Worm (Caenorhabditis elegans) whole organism, L4 larva: Measurements from ENCODE around the gene nsy-7.
A peak's percentile ranks its signal among the peaks of the same experiment; 100 is the strongest.

Experiments
- F26F4.8 ChIP-seq: fragments of 200-800 bp; sonication (Bioruptor generic); conservative IDR thresholded peaks from 2 replicates; pipeline ENCODE4 v1.3.6; 2022; ENCODE audit warnings: missing genetic modification characterization, missing compliant biosample characterization
- F44E2.7 ChIP-seq: fragments of 200-800 bp; sonication (Bioruptor generic); IDR thresholded peaks from 2 replicates; pipeline ENCODE4 v2.1.2; 2022; ENCODE audit warnings: missing genetic modification characterization, missing compliant biosample characterization
- F49E8.2 ChIP-seq: sonication (generic microtip); optimal IDR thresholded peaks from 2 replicates; lab custom pipeline; 2016; ENCODE audit warnings: missing compliant biosample characterization, mild to moderate bottlenecking, missing genetic modification characterization, borderline replicate concordance
- T20F7.1 ChIP-seq: fragments of 200-800 bp; sonication (Bioruptor generic); optimal IDR thresholded peaks from 2 replicates; lab custom pipeline; 2018; ENCODE audit warnings: mild to moderate bottlenecking, missing genetic modification characterization, missing compliant biosample characterization
- Y5F2A.4 ChIP-seq: fragments of 200-800 bp; sonication (Bioruptor generic); optimal IDR thresholded peaks from 2 replicates; lab custom pipeline; 2018; ENCODE audit warnings: mild to moderate bottlenecking, missing genetic modification characterization, missing compliant biosample characterization
- Y75B8A.6 ChIP-seq: fragments of 200-800 bp; sonication (Bioruptor generic); IDR thresholded peaks from 2 replicates; pipeline ENCODE4 v1.3.6; 2022; ENCODE audit warnings: missing genetic modification reagents, missing genetic modification characterization, missing compliant biosample characterization
- ZK337.2 ChIP-seq: fragments of 200-800 bp; sonication (Bioruptor generic); IDR thresholded peaks from 2 replicates; pipeline ENCODE4 v1.3.6; 2022; ENCODE audit warnings: missing genetic modification reagents, missing genetic modification characterization, missing compliant biosample characterization
- aly-2 ChIP-seq: sonication (generic microtip); optimal IDR thresholded peaks from 2 replicates; lab custom pipeline; 2018; ENCODE audit warnings: missing biosample characterization, missing genetic modification characterization
- ama-1 ChIP-seq: fragments of 150-350 bp; optimal IDR thresholded peaks from 2 replicates; lab custom pipeline; 2014; ENCODE audit warnings: inconsistent platforms, mixed read lengths
- ceh-20 ChIP-seq: fragments of 200-800 bp; sonication (Bioruptor generic); IDR thresholded peaks from 2 replicates; pipeline ENCODE4 v1.3.6; 2022; ENCODE audit warnings: missing genetic modification reagents, missing genetic modification characterization, missing compliant biosample characterization
- ceh-44 ChIP-seq: fragments of 200-800 bp; sonication (Bioruptor generic); IDR thresholded peaks from 2 replicates; pipeline ENCODE4 v1.3.6; 2022; ENCODE audit warnings: missing genetic modification reagents, missing genetic modification characterization, missing compliant biosample characterization
- cey-2 ChIP-seq: sonication (generic microtip); optimal IDR thresholded peaks from 3 replicates; lab custom pipeline; 2017; ENCODE audit warnings: missing genetic modification characterization, mild to moderate bottlenecking, missing compliant biosample characterization, antibody characterized with exemption, borderline replicate concordance; ENCODE audit not compliant: insufficient read depth
- daf-12 ChIP-seq: fragments of 150-350 bp; optimal IDR thresholded peaks from 2 replicates; lab custom pipeline; 2014; ENCODE audit warnings: missing biosample characterization, missing genetic modification reagents, missing genetic modification characterization
- daf-16 ChIP-seq, 3 experiments: sonication (generic microtip); optimal IDR thresholded peaks; 2 replicates each; lab custom pipeline; 2016 to 2017; ENCODE audit warnings: missing genetic modification characterization in 3 of 3, missing genetic modification reagents in 3 of 3, mild to moderate bottlenecking in 2 of 3, missing compliant biosample characterization in 2 of 3, missing biosample characterization in 1 of 3, moderate library complexity in 1 of 3
- daf-8 ChIP-seq: fragments of 200-800 bp; sonication (Bioruptor generic); IDR thresholded peaks from 2 replicates; pipeline ENCODE4 v1.3.6; 2022; ENCODE audit warnings: missing genetic modification characterization, missing compliant biosample characterization
- dpl-1 ChIP-seq: fragments of 150-350 bp; optimal IDR thresholded peaks from 2 replicates; lab custom pipeline; 2014; ENCODE audit warnings: missing biosample characterization, missing genetic modification reagents, missing genetic modification characterization
- duxl-1 ChIP-seq: sonication (generic microtip); optimal IDR thresholded peaks from 2 replicates; lab custom pipeline; 2016; ENCODE audit warnings: mild to moderate bottlenecking, missing genetic modification characterization, moderate library complexity, missing compliant biosample characterization; ENCODE audit not compliant: poor library complexity
- dve-1 ChIP-seq: sonication (generic microtip); optimal IDR thresholded peaks from 2 replicates; lab custom pipeline; 2017; ENCODE audit warnings: antibody characterized with exemption, mild to moderate bottlenecking, missing genetic modification characterization, missing compliant biosample characterization; ENCODE audit not compliant: insufficient read depth
- egl-27 ChIP-seq: sonication (generic microtip); optimal IDR thresholded peaks from 3 replicates; lab custom pipeline; 2017; ENCODE audit warnings: missing biosample characterization, missing genetic modification reagents, missing genetic modification characterization
- gei-8 ChIP-seq: fragments of 200-800 bp; sonication (Bioruptor generic); optimal IDR thresholded peaks from 2 replicates; lab custom pipeline; 2018; ENCODE audit warnings: mild to moderate bottlenecking, missing genetic modification characterization, missing compliant biosample characterization
- hif-1 ChIP-seq, 2 experiments: sonication (generic microtip); optimal IDR thresholded peaks; 2 replicates each; lab custom pipeline; 2016 to 2017; ENCODE audit warnings: missing compliant biosample characterization in 2 of 2, missing genetic modification characterization in 2 of 2, missing genetic modification reagents in 2 of 2, missing genotype in 2 of 2, mild to moderate bottlenecking in 1 of 2
- jun-1 ChIP-seq: fragments of 150-350 bp; optimal IDR thresholded peaks from 2 replicates; lab custom pipeline; 2014; ENCODE audit warnings: missing biosample characterization, missing genetic modification reagents, missing genetic modification characterization
- lim-7 ChIP-seq: fragments of 200-800 bp; sonication (Bioruptor generic); IDR thresholded peaks from 2 replicates; pipeline ENCODE4 v1.3.6; 2022; ENCODE audit warnings: missing genetic modification characterization, missing compliant biosample characterization
- lin-1 ChIP-seq: fragments of 200-800 bp; sonication (Bioruptor generic); IDR thresholded peaks from 2 replicates; pipeline ENCODE4 v1.3.6; 2022; ENCODE audit warnings: missing genetic modification reagents, missing genetic modification characterization, missing compliant biosample characterization
- lin-13 ChIP-seq: fragments of 150-350 bp; optimal IDR thresholded peaks from 2 replicates; lab custom pipeline; 2014; ENCODE audit warnings: missing biosample characterization, missing genetic modification reagents, missing genetic modification characterization
- lin-15B ChIP-seq: fragments of 150-350 bp; sonication (generic microtip); optimal IDR thresholded peaks from 3 replicates; lab custom pipeline; 2014; ENCODE audit warnings: missing biosample characterization, missing genetic modification characterization
- lin-38 ChIP-seq: fragments of 200-800 bp; sonication (Bioruptor generic); IDR thresholded peaks from 2 replicates; pipeline ENCODE4 v1.3.6; 2022; ENCODE audit warnings: missing genetic modification reagents, missing genetic modification characterization, missing compliant biosample characterization
- lsy-2 ChIP-seq, 2 experiments: fragments of 150-350 bp in 1 of 2; sonication (generic microtip) in 1 of 2; optimal IDR thresholded peaks; 2 replicates each; lab custom pipeline; 2014 to 2017; ENCODE audit warnings: missing biosample characterization in 2 of 2, missing genetic modification characterization in 2 of 2
- madf-5 ChIP-seq, 2 experiments: fragments of 200-800 bp; sonication (Bioruptor generic); IDR thresholded peaks; 2 replicates each; pipeline ENCODE4 v1.3.6; 2022; ENCODE audit warnings: missing compliant biosample characterization in 2 of 2, missing genetic modification characterization in 2 of 2
- mdl-1 ChIP-seq, 2 experiments: fragments of 150-350 bp in 1 of 2; sonication (generic microtip) in 1 of 2; optimal IDR thresholded peaks; 2 replicates each; lab custom pipeline; 2014 to 2017; ENCODE audit warnings: missing biosample characterization in 2 of 2, missing genetic modification characterization in 2 of 2
- mdt-29 ChIP-seq: fragments of 200-800 bp; sonication (Bioruptor generic); IDR thresholded peaks from 2 replicates; pipeline ENCODE4 v1.3.6; 2022; ENCODE audit warnings: missing genetic modification reagents, missing genetic modification characterization, missing compliant biosample characterization
- mep-1 ChIP-seq: fragments of 150-350 bp; sonication (generic microtip); optimal IDR thresholded peaks from 3 replicates; lab custom pipeline; 2014; ENCODE audit warnings: missing biosample characterization, missing genetic modification characterization
- mes-2 ChIP-seq: sonication (generic microtip); optimal IDR thresholded peaks from 2 replicates; lab custom pipeline; 2016; ENCODE audit warnings: missing genotype, mild to moderate bottlenecking, missing genetic modification characterization, missing compliant biosample characterization; ENCODE audit not compliant: poor library complexity, severe bottlenecking
- nhr-102 ChIP-seq: sonication (generic microtip); optimal IDR thresholded peaks from 2 replicates; lab custom pipeline; 2016; ENCODE audit warnings: mild to moderate bottlenecking, missing genetic modification characterization, moderate library complexity, missing compliant biosample characterization
- nhr-111 ChIP-seq: fragments of 200-800 bp; sonication (Bioruptor generic); optimal IDR thresholded peaks from 2 replicates; lab custom pipeline; 2018; ENCODE audit warnings: mild to moderate bottlenecking, missing genetic modification characterization, missing compliant biosample characterization
- nhr-77 ChIP-seq: fragments of 150-350 bp; optimal IDR thresholded peaks from 2 replicates; lab custom pipeline; 2014; ENCODE audit warnings: missing biosample characterization, missing genetic modification characterization
- pha-4 ChIP-seq, 2 experiments: fragments of 150-350 bp in 1 of 2; fragments of 200-800 bp in 1 of 2; sonication (Bioruptor generic) in 1 of 2; IDR thresholded peaks in 1 of 2; optimal IDR thresholded peaks in 1 of 2; 2 replicates each; pipeline versions ENCODE4 v1.3.6 to Lab custom; 2014 to 2022; ENCODE audit warnings: missing genetic modification characterization in 2 of 2, missing genetic modification reagents in 2 of 2, missing biosample characterization in 1 of 2, missing compliant biosample characterization in 1 of 2
- php-3 ChIP-seq: fragments of 200-800 bp; sonication (Bioruptor generic); IDR thresholded peaks from 2 replicates; pipeline ENCODE4 v1.3.6; 2022; ENCODE audit warnings: missing genetic modification reagents, missing genetic modification characterization, missing compliant biosample characterization
- saeg-2 ChIP-seq: fragments of 200-800 bp; sonication (Bioruptor generic); IDR thresholded peaks from 2 replicates; pipeline ENCODE4 v1.3.6; 2022; ENCODE audit warnings: missing genetic modification reagents, missing genetic modification characterization, missing compliant biosample characterization
- skn-1 ChIP-seq: fragments of 150-350 bp; optimal IDR thresholded peaks from 2 replicates; lab custom pipeline; 2014; ENCODE audit warnings: missing biosample characterization, missing genetic modification characterization
- spr-3 ChIP-seq: fragments of 200-800 bp; sonication (Bioruptor generic); optimal IDR thresholded peaks from 2 replicates; lab custom pipeline; 2018; ENCODE audit warnings: mild to moderate bottlenecking, missing genetic modification characterization, missing compliant biosample characterization
- tra-1 ChIP-seq: fragments of 200-800 bp; sonication (Bioruptor generic); IDR thresholded peaks from 2 replicates; pipeline ENCODE4 v1.3.6; 2022; ENCODE audit warnings: missing genetic modification reagents, missing genetic modification characterization, missing compliant biosample characterization
- unc-130 ChIP-seq: sonication (generic microtip); optimal IDR thresholded peaks from 2 replicates; lab custom pipeline; 2016; ENCODE audit warnings: missing genetic modification reagents, missing genetic modification characterization, missing compliant biosample characterization
- unc-39 ChIP-seq: sonication (generic microtip); optimal IDR thresholded peaks from 2 replicates; lab custom pipeline; 2017; ENCODE audit warnings: missing biosample characterization, missing genetic modification characterization
- unc-62 ChIP-seq, 3 experiments: fragments of 150-350 bp in 1 of 3; sonication (generic microtip); optimal IDR thresholded peaks in 2 of 3; peaks in 1 of 3; 1 replicate in 1 of 3; 2 replicates in 2 of 3; lab custom pipeline; 2014 to 2017; ENCODE audit warnings: missing biosample characterization in 3 of 3, missing genetic modification characterization in 3 of 3, missing genetic modification reagents in 3 of 3, missing genotype in 1 of 3
- zag-1 ChIP-seq: fragments of 150-350 bp; optimal IDR thresholded peaks from 2 replicates; lab custom pipeline; 2014; ENCODE audit warnings: missing biosample characterization, missing genetic modification characterization
- zfp-3 ChIP-seq: fragments of 200-800 bp; sonication (Bioruptor generic); conservative IDR thresholded peaks from 2 replicates; pipeline ENCODE4 v1.3.6; 2022; ENCODE audit warnings: missing genetic modification reagents, missing genetic modification characterization, missing compliant biosample characterization
- zip-2 ChIP-seq: fragments of 150-350 bp; optimal IDR thresholded peaks from 2 replicates; lab custom pipeline; 2014; ENCODE audit warnings: missing biosample characterization, missing genetic modification characterization
- ztf-7 ChIP-seq: fragments of 150-350 bp; optimal IDR thresholded peaks from 2 replicates; lab custom pipeline; 2014; ENCODE audit warnings: missing biosample characterization, missing genetic modification characterization

nsy-7 gene

DNA sequence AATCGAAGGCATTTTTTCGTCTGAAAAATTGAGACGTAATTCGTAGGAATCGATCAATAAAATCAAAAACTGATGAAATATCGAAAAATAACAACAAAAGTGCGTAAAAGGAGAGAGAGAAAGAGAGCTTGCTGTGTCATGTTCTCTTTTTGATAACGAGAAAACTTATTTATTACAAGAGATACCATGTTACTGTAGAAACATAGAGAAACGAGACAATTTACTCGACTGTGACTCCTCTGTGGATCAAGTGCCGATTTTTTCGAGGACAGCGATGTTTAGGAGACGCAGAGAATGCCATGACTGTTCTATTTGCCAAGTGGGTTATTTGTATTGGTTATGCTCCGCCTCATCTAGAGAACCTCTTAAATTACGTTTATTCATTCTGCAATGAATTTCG, 47.1 kb upstream of the nsy-7 start, which contains the start of gene sph-1 (continued):
- TF ChIP-seq unc-62 (GFP tag; optimal IDR thresholded peaks at IDR 0.05 in 1 of 2; lab: Kevin White, UChicago): no peak
- no peak for TF ChIP-seq unc-62 (tag; optimal IDR thresholded peaks at IDR 0.05; lab: Kevin White, UChicago)
- TF ChIP-seq dve-1 (tag; lab: Kevin White, UChicago): peak; percentile 82
- TF ChIP-seq ztf-7 (tag; lab: Kevin White, UChicago): peak; percentile 20
- no peak for TF ChIP-seq lin-15B (tag; lab: Kevin White, UChicago)
- TF ChIP-seq dpl-1 (GFP tag; lab: Kevin White, UChicago): no peak
- TF ChIP-seq Y5F2A.4: no peak
- peak; percentile 52 for TF ChIP-seq mes-2 (tag; lab: Kevin White, UChicago)
- no peak for TF ChIP-seq zag-1
- TF ChIP-seq mdl-1 (tag; optimal IDR thresholded peaks at IDR 0.05; lab: Kevin White, UChicago): peak in 1 of 2 experiments; percentile 39
- peak in 1 of 2 experiments; percentile 65 for TF ChIP-seq lsy-2 (tag; optimal IDR thresholded peaks at IDR 0.05; lab: Kevin White, UChicago)
- peak; percentile 61 for TF ChIP-seq T20F7.1
- TF ChIP-seq daf-12 (tag; lab: Kevin White, UChicago): no peak
- TF ChIP-seq tra-1 (GFP tag; lab: Robert Waterston, UW): no peak
- TF ChIP-seq aly-2: no peak
- no peak for TF ChIP-seq unc-39 (tag; lab: Kevin White, UChicago)
- no peak for TF ChIP-seq daf-8 (GFP tag; lab: Robert Waterston, UW)
- no peak for TF ChIP-seq duxl-1
- no peak for TF ChIP-seq Y75B8A.6 (GFP tag; lab: Robert Waterston, UW)
- no peak for TF ChIP-seq madf-5 (GFP tag; IDR thresholded peaks at IDR 0.05; lab: Robert Waterston, UW)
- TF ChIP-seq ama-1 (lab: Kevin White, UChicago): peak; percentile 55
- peak; percentile 49 for TF ChIP-seq nhr-102 (tag; lab: Kevin White, UChicago)
- TF ChIP-seq lin-13 (GFP tag; lab: Kevin White, UChicago): no peak
- TF ChIP-seq spr-3 (GFP tag; lab: Kevin White, UChicago): no peak
- no peak for TF ChIP-seq zfp-3 (GFP tag; lab: Robert Waterston, UW)
- peak; percentile 43 for TF ChIP-seq lin-38 (GFP tag; lab: Robert Waterston, UW)
- TF ChIP-seq lin-1 (GFP tag; lab: Robert Waterston, UW): no peak
- TF ChIP-seq saeg-2 (GFP tag; lab: Robert Waterston, UW): no peak
- no peak for TF ChIP-seq ceh-20
- TF ChIP-seq lim-7 (GFP tag; lab: Robert Waterston, UW): no peak
- TF ChIP-seq ceh-44 (GFP tag; lab: Robert Waterston, UW): no peak
- no peak for TF ChIP-seq jun-1 (tag; lab: Kevin White, UChicago)
- 0 out of 2 replicates have a peak, but pooled peaks have one; percentile 25 for TF ChIP-seq php-3 (GFP tag; lab: Robert Waterston, UW)
- TF ChIP-seq unc-130 (GFP tag; lab: Kevin White, UChicago): no peak
- peak; percentile 16 for TF ChIP-seq nhr-77 (tag; lab: Kevin White, UChicago)
- no peak for TF ChIP-seq skn-1 (tag; lab: Kevin White, UChicago)
- TF ChIP-seq F49E8.2: no peak
- TF ChIP-seq F44E2.7 (GFP tag; lab: Robert Waterston, UW): no peak
- no peak for TF ChIP-seq cey-2 (tag; lab: Kevin White, UChicago)
- TF ChIP-seq pha-4 (GFP tag; IDR thresholded peaks at IDR 0.05; lab: Robert Waterston, UW): no peak; the same call in 1 of the 2 replicates
- peak; percentile 84 for TF ChIP-seq pha-4 (tag; optimal IDR thresholded peaks at IDR 0.05; lab: Kevin White, UChicago)
- TF ChIP-seq egl-27 (tag; lab: Kevin White, UChicago): no peak
- no peak for TF ChIP-seq daf-16 (GFP tag; optimal IDR thresholded peaks at IDR 0.05; lab: Kevin White, UChicago)
- peak; percentile 89 for TF ChIP-seq daf-16 (tag; optimal IDR thresholded peaks at IDR 0.05; lab: Kevin White, UChicago)
- TF ChIP-seq mdt-29 (GFP tag; lab: Robert Waterston, UW): no peak
- TF ChIP-seq mep-1: peak; percentile 75
- TF ChIP-seq zip-2 (tag; lab: Kevin White, UChicago): no peak
- no peak for TF ChIP-seq ZK337.2 (GFP tag; lab: Robert Waterston, UW)
- TF ChIP-seq gei-8 (GFP tag; lab: Kevin White, UChicago): no peak
- TF ChIP-seq nhr-111 (GFP tag; lab: Kevin White, UChicago): no peak
- no peak for TF ChIP-seq hif-1 (tag; optimal IDR thresholded peaks at IDR 0.05; lab: Kevin White, UChicago)
- no peak for TF ChIP-seq F26F4.8
